Fruit fly (Drosophila melanogaster): ENCODE data around the gene CG18063.

DNA sequence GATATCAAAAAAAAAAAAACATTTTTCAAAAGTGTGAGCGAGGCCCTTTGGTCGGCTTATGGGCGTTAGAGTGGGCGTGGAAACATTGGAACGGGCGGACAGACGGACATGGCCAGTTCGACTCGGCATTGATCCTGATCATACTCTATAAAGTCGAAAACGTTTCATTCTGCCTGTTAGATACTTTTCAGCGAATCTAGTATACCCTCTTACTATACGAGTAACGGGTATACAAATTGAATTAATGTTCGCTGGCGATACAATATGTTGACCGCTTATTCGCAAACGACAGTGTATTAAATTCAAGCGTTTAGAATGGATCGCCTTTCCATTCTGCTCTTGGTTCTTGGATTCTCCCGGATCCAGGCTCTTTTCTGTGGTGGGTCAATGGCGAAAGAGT is 34.6 kb upstream of the CG18063 start, which contains the start of gene CG4793:
- TF ChIP-seq insv (optimal IDR thresholded peaks at IDR 0.05), result no peak
- TF ChIP-seq psq (optimal IDR thresholded peaks at IDR 0.05), result no peak
- no peak for TF ChIP-seq h (optimal IDR thresholded peaks at IDR 0.05)
